Fruit fly (Drosophila melanogaster): ENCODE data around the gene Dip-C.

The Dip-C gene

dm6 chr3R:12401672-12402296 lies 11.8 kb downstream of the Dip-C start, which contains the start of gene DNAlig3 (continued):
- TF ChIP-seq CG11504 (tag; optimal IDR thresholded peaks at IDR 0.05) (no peak), ap (GFP tag; IDR thresholded peaks at IDR 0.05) (no peak), repo (GFP tag; optimal IDR thresholded peaks at IDR 0.05) (no peak), trh (GFP tag; optimal IDR thresholded peaks at IDR 0.05) (no peak), CG12769 (tag; optimal IDR thresholded peaks at IDR 0.05) (peak; percentile 83), CG13894 (tag; optimal IDR thresholded peaks at IDR 0.05) (no peak), CG2202 (tag; optimal IDR thresholded peaks at IDR 0.05) (no peak), CG7839 (tag; optimal IDR thresholded peaks at IDR 0.05) (no peak), toy (GFP tag; IDR thresholded peaks at IDR 0.05) (no peak), sd (tag; optimal IDR thresholded peaks at IDR 0.05) (peak; percentile 29), ftz-f1 (GFP tag; optimal IDR thresholded peaks at IDR 0.05) (no peak), Dref (GFP tag; IDR thresholded peaks at IDR 0.05) (peak; percentile 40; the same call in 1 of the 2 replicates), CG3995 (GFP tag; optimal IDR thresholded peaks at IDR 0.05) (no peak), schlank (tag; optimal IDR thresholded peaks at IDR 0.05) (no peak), CG32767 (GFP tag; IDR thresholded peaks at IDR 0.05) (no peak), CG7556 (GFP tag; optimal IDR thresholded peaks at IDR 0.05) (no peak), Lhr (GFP tag; optimal IDR thresholded peaks at IDR 0.05) (no peak), sna (GFP tag; IDR thresholded peaks at IDR 0.05; ENCODE audit: partially characterized antibody) (peak; percentile 62), CG3281 (GFP tag; optimal IDR thresholded peaks at IDR 0.05) (no peak), CG6175 (GFP tag; IDR thresholded peaks at IDR 0.05) (no peak), sima (GFP tag; optimal IDR thresholded peaks at IDR 0.05) (no peak), CG18262 (tag; optimal IDR thresholded peaks at IDR 0.05) (no peak), unc-4 (GFP tag; IDR thresholded peaks at IDR 0.05; ENCODE audit: partially characterized antibody) (peak; percentile 57), CG31365 (tag; optimal IDR thresholded peaks at IDR 0.05) (no peak), E2f1 (GFP tag; IDR thresholded peaks at IDR 0.05) (no peak), hbn (GFP tag; IDR thresholded peaks at IDR 0.05; ENCODE audit: partially characterized antibody) (peak; percentile 48), D19B (GFP tag; optimal IDR thresholded peaks at IDR 0.05) (no peak), CG8290 (GFP tag; optimal IDR thresholded peaks at IDR 0.05) (no peak), CG8290 (tag; optimal IDR thresholded peaks at IDR 0.05) (peak in 1 of 2 experiments; percentile 40), CG17186 (GFP tag; optimal IDR thresholded peaks at IDR 0.05) (peak; percentile 77), zen (tag; optimal IDR thresholded peaks at IDR 0.05) (peak; percentile 17), gfzf (GFP tag; optimal IDR thresholded peaks at IDR 0.05) (peak; percentile 27), sisA (GFP tag; IDR thresholded peaks at IDR 0.05) (no peak), Dp (GFP tag; optimal IDR thresholded peaks at IDR 0.05) (peak; percentile 86), MBD-R2 (GFP tag; IDR thresholded peaks at IDR 0.05) (peak; percentile 76)

dm6 chr3R:12398620-12399247 lies 14.8 kb downstream of the Dip-C start, which contains the start of gene Cyp9f3:
Gene Cyp9f3 (minus strand): TSS chr3R:12398929.
- TF ChIP-seq Myb (GFP tag; optimal IDR thresholded peaks at IDR 0.05), result no peak
- no peak for TF ChIP-seq Atf3 (GFP tag; optimal IDR thresholded peaks at IDR 0.05)
- peak; percentile 10 for TF ChIP-seq CG3838 (GFP tag; optimal IDR thresholded peaks at IDR 0.05)
- no peak; the same call in 1 of the 2 replicates for TF ChIP-seq GATAe (GFP tag; conservative IDR thresholded peaks at IDR 0.05)
- no peak for TF ChIP-seq CG10147 (GFP tag; optimal IDR thresholded peaks at IDR 0.05)
- TF ChIP-seq CG11560 (tag; IDR thresholded peaks at IDR 0.05), result no peak
- TF ChIP-seq exex (tag; optimal IDR thresholded peaks at IDR 0.05), result peak; percentile 53
- no peak for TF ChIP-seq CHES-1-like (GFP tag; optimal IDR thresholded peaks at IDR 0.05)
- 0 out of 2 replicates have a peak, but pooled peaks have one; percentile 9 for TF ChIP-seq bbx (GFP tag; IDR thresholded peaks at IDR 0.05; ENCODE audit: partially characterized antibody)
- no peak for TF ChIP-seq CG6683 (GFP tag; optimal IDR thresholded peaks at IDR 0.05)
- TF ChIP-seq CG14014 (GFP tag; IDR thresholded peaks at IDR 0.05), result no peak
- TF ChIP-seq Ets65A (GFP tag), result peak; percentile 50
- TF ChIP-seq org-1 (GFP tag; optimal IDR thresholded peaks at IDR 0.05), result no peak
- 0 out of 2 replicates have a peak, but pooled peaks have one; percentile 7 for TF ChIP-seq Atf6 (GFP tag; IDR thresholded peaks at IDR 0.05)
- no peak for TF ChIP-seq CG18599 (GFP tag; optimal IDR thresholded peaks at IDR 0.05)
- no peak for TF ChIP-seq fu2 (GFP tag; optimal IDR thresholded peaks at IDR 0.05)
- no peak for TF ChIP-seq Rfx (GFP tag; IDR thresholded peaks at IDR 0.05)
